Worm (Caenorhabditis elegans) whole organism, early embryonic: ENCODE data around the gene str-10.

Experiments used
- F13C5.2 ChIP-seq: sonication (generic microtip); optimal IDR thresholded peaks from 2 replicates; lab custom pipeline; 2017; ENCODE audit warnings: mild to moderate bottlenecking, missing genetic modification characterization, inconsistent platforms, missing compliant biosample characterization
- aly-1 ChIP-seq: sonication (generic microtip); optimal IDR thresholded peaks from 2 replicates; lab custom pipeline; 2016; ENCODE audit warnings: missing genetic modification characterization, missing compliant biosample characterization
- ama-1 ChIP-seq: fragments of 150-350 bp; optimal IDR thresholded peaks from 2 replicates; lab custom pipeline; 2014
- ceh-13 ChIP-seq: fragments of 200-800 bp; sonication (Bioruptor generic); optimal IDR thresholded peaks from 2 replicates; lab custom pipeline; 2018; ENCODE audit warnings: mild to moderate bottlenecking, missing genetic modification characterization, missing compliant biosample characterization
- ceh-36 ChIP-seq: sonication (generic microtip); optimal IDR thresholded peaks from 2 replicates; lab custom pipeline; 2016; ENCODE audit warnings: missing genetic modification characterization, inconsistent platforms, missing compliant biosample characterization
- ets-7 ChIP-seq: sonication (generic microtip); optimal IDR thresholded peaks from 2 replicates; lab custom pipeline; 2016; ENCODE audit warnings: missing genotype, missing genetic modification characterization, missing compliant biosample characterization
- flt-1 ChIP-seq: fragments of 200-800 bp; sonication (Bioruptor generic); IDR thresholded peaks from 2 replicates; pipeline ENCODE4 v1.3.6; 2022; ENCODE audit warnings: missing genetic modification characterization, missing compliant biosample characterization
- hmbx-1 ChIP-seq: sonication (generic microtip); optimal IDR thresholded peaks from 2 replicates; lab custom pipeline; 2016; ENCODE audit warnings: mild to moderate bottlenecking, missing genetic modification characterization, missing compliant biosample characterization
- hmg-4 ChIP-seq: fragments of 200-800 bp; sonication (Bioruptor generic); optimal IDR thresholded peaks from 2 replicates; lab custom pipeline; 2018; ENCODE audit warnings: mild to moderate bottlenecking, missing genetic modification characterization, missing compliant biosample characterization
- hnd-1 ChIP-seq: sonication (generic microtip); optimal IDR thresholded peaks from 2 replicates; lab custom pipeline; 2016; ENCODE audit warnings: missing genetic modification characterization, missing compliant biosample characterization
- pes-1 ChIP-seq: fragments of 200-800 bp; sonication (Bioruptor generic); IDR thresholded peaks from 2 replicates; pipeline ENCODE4 v1.3.6; 2022; ENCODE audit warnings: missing genetic modification reagents, missing genetic modification characterization, missing compliant biosample characterization
- scrt-1 ChIP-seq: fragments of 200-800 bp; sonication (Bioruptor generic); IDR thresholded peaks from 2 replicates; pipeline ENCODE4 v1.3.6; 2022; ENCODE audit warnings: missing genetic modification characterization, missing compliant biosample characterization
- tbx-11 ChIP-seq: fragments of 200-800 bp; sonication (Bioruptor generic); IDR thresholded peaks from 2 replicates; pipeline ENCODE4 v1.3.6; 2022; ENCODE audit warnings: missing genetic modification characterization, missing compliant biosample characterization
- tra-4 ChIP-seq: sonication (generic microtip); optimal IDR thresholded peaks from 2 replicates; lab custom pipeline; 2017; ENCODE audit warnings: missing genetic modification characterization, missing compliant biosample characterization

DNA sequence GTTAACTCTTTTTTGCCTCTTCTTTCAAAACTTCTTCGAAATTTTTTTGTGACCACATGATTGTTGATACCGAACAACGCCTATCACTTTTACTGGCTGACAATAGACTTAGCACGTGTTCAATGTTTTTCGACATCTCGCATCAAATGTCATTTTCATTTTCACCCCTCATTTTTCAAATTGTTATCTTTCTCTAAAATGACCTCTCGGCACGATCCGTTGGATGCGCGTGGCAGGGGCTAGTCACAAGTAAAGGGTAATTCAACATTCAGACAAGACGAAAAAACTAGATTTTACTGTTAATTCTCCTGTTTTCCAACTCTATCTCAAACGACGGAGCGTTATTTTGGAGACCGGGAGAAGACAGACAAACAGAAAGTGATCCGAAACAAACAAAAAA, 31.0 kb downstream of the str-10 start, which contains the start of gene F17H10.2:
- TF ChIP-seq flt-1 (no peak), ama-1 (lab: Kevin White, UChicago) (no peak), hmg-4 (GFP tag; lab: Kevin White, UChicago) (no peak), ceh-36 (tag; lab: Kevin White, UChicago) (no peak), tbx-11 (no peak), ets-7 (no peak), tra-4 (no peak), scrt-1 (no peak), hmbx-1 (tag; lab: Kevin White, UChicago) (no peak), pes-1 (GFP tag; lab: Robert Waterston, UW) (no peak), hnd-1 (tag; lab: Kevin White, UChicago) (no peak), aly-1 (tag; lab: Kevin White, UChicago) (no peak), ceh-13 (GFP tag; lab: Kevin White, UChicago) (no peak), F13C5.2 (no peak)
